Fruit fly (Drosophila melanogaster) whole organism, embryonic: ENCODE results near the gene eca.

Experiments
- CG10979 ChIP-seq: fragments of 200-800 bp; sonication (Bioruptor generic); optimal IDR thresholded peaks from 2 replicates; lab custom pipeline; 2018; ENCODE audit warnings: missing biosample characterization, mild to moderate bottlenecking, missing genetic modification characterization, moderate library complexity
- CG11085 ChIP-seq: fragments of 200-800 bp; sonication (Bioruptor generic); IDR thresholded peaks from 2 replicates; pipeline ENCODE4 v1.3.6; 2022; ENCODE audit warnings: missing biosample characterization, missing genetic modification characterization
- CG11093 ChIP-seq: fragments of 200-800 bp; sonication (Bioruptor generic); IDR thresholded peaks from 3 replicates; pipeline ENCODE4 v1.3.6; 2022; ENCODE audit warnings: missing biosample characterization, missing genetic modification characterization
- CG8944 ChIP-seq: fragments of 200-800 bp; sonication (Bioruptor generic); optimal IDR thresholded peaks from 3 replicates; lab custom pipeline; 2016; ENCODE audit warnings: missing biosample characterization, missing genetic modification characterization
- CrebB ChIP-seq: fragments of 200-800 bp; sonication (Bioruptor generic); optimal IDR thresholded peaks from 3 replicates; lab custom pipeline; 2018; ENCODE audit warnings: missing biosample characterization, mild to moderate bottlenecking, missing genetic modification characterization
- Nf-YA ChIP-seq: fragments of 200-800 bp; sonication (Bioruptor generic); IDR thresholded peaks from 2 replicates; pipeline ENCODE4 v1.3.6; 2022; ENCODE audit warnings: missing biosample characterization, missing genetic modification characterization
- fru ChIP-seq: fragments of >200 bp; optimal IDR thresholded peaks from 2 replicates; lab custom pipeline; 2017
- gro ChIP-seq: fragments of 200-800 bp; sonication (Bioruptor generic); optimal IDR thresholded peaks from 2 replicates; lab custom pipeline; 2016; ENCODE audit warnings: missing biosample characterization, missing genetic modification characterization
- ken ChIP-seq: fragments of 200-800 bp; sonication (Bioruptor generic); IDR thresholded peaks from 3 replicates; pipeline ENCODE4 v1.3.6; 2022; ENCODE audit warnings: missing biosample characterization, missing genetic modification characterization
- pita ChIP-seq: fragments of 200-800 bp; sonication (Bioruptor generic); optimal IDR thresholded peaks from 2 replicates; lab custom pipeline; 2017; ENCODE audit warnings: missing biosample characterization, mild to moderate bottlenecking, missing genetic modification characterization
- pzg ChIP-seq: fragments of 200-800 bp; sonication (Bioruptor generic); optimal IDR thresholded peaks from 3 replicates; lab custom pipeline; 2018; ENCODE audit warnings: missing biosample characterization, mild to moderate bottlenecking, missing genetic modification characterization, moderate library complexity
- trh ChIP-seq: fragments of 200-800 bp; sonication (Bioruptor generic); optimal IDR thresholded peaks from 2 replicates; lab custom pipeline; 2016; ENCODE audit warnings: missing biosample characterization, missing genetic modification characterization

dm6 chr3R:9674968-9675573, 10.2 kb downstream of the eca start, which contains the start of gene Nepl12:
- no peak for TF ChIP-seq CrebB
- no peak for TF ChIP-seq Nf-YA (GFP tag; lab: Robert Waterston, UW)
- TF ChIP-seq fru (lab: Kevin White, UChicago), result no peak
- TF ChIP-seq CG11093, result no peak
- TF ChIP-seq trh (GFP tag; lab: Kevin White, UChicago), result no peak
- no peak for TF ChIP-seq CG8944 (GFP tag; lab: Kevin White, UChicago)
- no peak for TF ChIP-seq pita (GFP tag; lab: Kevin White, UChicago)
- no peak for TF ChIP-seq ken
- TF ChIP-seq CG10979 (tag; lab: Kevin White, UChicago), result no peak
- TF ChIP-seq pzg (GFP tag; lab: Kevin White, UChicago), result no peak
- no peak for TF ChIP-seq gro (GFP tag; lab: Kevin White, UChicago)
- no peak for TF ChIP-seq CG11085 (GFP tag; lab: Robert Waterston, UW)
